Fruit fly (Drosophila melanogaster): ENCODE data around the gene CG9040.

CG9040 gene

DNA sequence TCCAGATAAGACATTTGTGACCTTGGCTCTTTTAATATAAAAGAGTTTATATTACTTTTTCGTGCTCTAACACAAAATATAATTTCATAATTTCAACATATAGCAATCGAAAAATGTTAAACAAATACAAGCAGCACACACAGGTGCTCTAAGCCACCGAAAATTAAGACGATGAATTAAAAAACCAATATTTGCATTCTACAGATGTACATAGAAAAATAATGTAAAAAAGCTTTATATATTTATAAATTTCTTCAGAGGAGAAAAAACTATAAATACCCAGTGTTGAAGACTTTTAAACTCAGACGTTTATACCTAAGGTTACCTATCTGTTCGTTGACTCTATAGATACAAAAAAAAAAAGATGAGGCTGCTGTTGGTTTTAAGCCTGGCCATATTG lies at the start of gene CG9040:
CG9040 (plus strand) TSS at position 301 of the 400 bp plus-strand sequence.
- TF ChIP-seq CG17801 (GFP tag; optimal IDR thresholded peaks at IDR 0.05; ENCODE audit: partially characterized antibody): no peak

- peak; percentile 86 for TF ChIP-seq CG17801 (GFP tag; optimal IDR thresholded peaks at IDR 0.05; ENCODE audit: partially characterized antibody)
Observed at dm6 chr3L:13938470-13939150, 49.1 kb upstream of the CG9040 start.

DNA sequence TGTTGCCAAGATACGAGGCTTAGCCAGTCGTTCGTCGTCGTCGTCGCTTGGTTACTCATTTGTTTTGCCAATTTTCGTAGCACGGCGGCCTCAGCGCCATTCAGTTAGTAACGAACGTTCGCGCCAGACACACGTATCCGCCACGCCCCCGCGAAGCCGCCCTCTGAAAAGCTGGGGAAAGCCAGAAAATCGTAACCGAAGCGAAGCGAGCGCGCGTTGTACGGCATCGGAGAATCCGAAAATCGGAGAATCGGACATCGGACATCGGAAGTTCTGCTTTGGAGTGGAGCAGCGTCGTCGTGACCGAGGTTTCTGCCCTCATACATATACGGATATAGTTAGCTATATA lies 48.6 kb upstream of the CG9040 start, which contains the start of gene CG32137:
CG32137 (plus strand) TSS at position 100 of the 349 bp plus-strand sequence.
- no peak for TF ChIP-seq CG17801 (GFP tag; optimal IDR thresholded peaks at IDR 0.05; ENCODE audit: partially characterized antibody)

dm6 chr3L:13946003-13946402 lies 41.7 kb upstream of the CG9040 start:
- TF ChIP-seq CG17801 (GFP tag; optimal IDR thresholded peaks at IDR 0.05; ENCODE audit: partially characterized antibody): peak; percentile 2

dm6 chr3L:13949440-13950066 lies 38.1 kb upstream of the CG9040 start:
- TF ChIP-seq CG17801 (GFP tag; optimal IDR thresholded peaks at IDR 0.05; ENCODE audit: partially characterized antibody): no peak

dm6 chr3L:13951564-13951963 lies 36.1 kb upstream of the CG9040 start:
- TF ChIP-seq CG17801 (GFP tag; optimal IDR thresholded peaks at IDR 0.05; ENCODE audit: partially characterized antibody): no peak

- peak; percentile 11 for TF ChIP-seq CG17801 (GFP tag; optimal IDR thresholded peaks at IDR 0.05; ENCODE audit: partially characterized antibody)
Observed at dm6 chr3L:13952484-13953048, 35.1 kb upstream of the CG9040 start.

DNA sequence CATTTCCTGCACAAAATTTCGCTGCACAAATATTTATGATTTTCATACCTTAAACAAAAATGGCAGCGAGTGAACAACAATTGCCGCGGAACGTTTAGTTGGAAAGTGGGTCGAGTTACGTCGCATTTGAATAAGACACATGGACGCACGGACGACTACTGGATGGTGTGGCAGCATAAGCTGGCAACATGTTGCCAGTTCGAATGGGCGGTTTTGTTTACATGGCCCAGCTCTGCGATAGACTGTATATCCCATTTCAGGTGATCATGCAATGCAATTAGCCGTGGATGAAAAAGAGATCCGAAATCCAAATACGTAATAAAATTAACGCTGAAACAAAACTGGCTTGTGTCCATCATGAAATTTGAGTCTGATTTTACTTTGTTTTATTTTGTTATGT lies 31.0 kb upstream of the CG9040 start:
- no peak for TF ChIP-seq CG17801 (GFP tag; optimal IDR thresholded peaks at IDR 0.05; ENCODE audit: partially characterized antibody)

- TF ChIP-seq CG17801 (GFP tag; optimal IDR thresholded peaks at IDR 0.05; ENCODE audit: partially characterized antibody): no peak
Observed at dm6 chr3L:13957212-13957668, 30.4 kb upstream of the CG9040 start.

DNA sequence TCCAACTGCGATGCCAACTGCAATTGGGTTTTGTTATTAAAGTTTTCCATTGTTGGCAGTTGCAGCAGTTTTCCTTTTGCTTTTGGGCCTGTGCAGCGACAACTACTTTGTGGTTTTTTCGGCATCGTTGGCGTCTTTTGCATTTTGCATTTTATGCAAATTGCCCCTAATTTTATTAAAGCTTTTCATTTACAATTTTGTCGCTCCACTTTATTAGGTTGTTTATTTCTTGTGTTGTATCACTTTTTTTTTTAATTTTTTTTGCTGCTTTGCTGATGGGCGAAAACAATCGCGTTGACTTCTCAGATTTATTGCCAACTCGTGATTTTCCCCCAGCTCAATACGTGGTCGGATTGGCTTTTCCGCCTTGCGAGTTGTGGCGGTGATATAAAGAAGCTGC lies 29.9 kb upstream of the CG9040 start:
- TF ChIP-seq CG17801 (GFP tag; optimal IDR thresholded peaks at IDR 0.05; ENCODE audit: partially characterized antibody): no peak

dm6 chr3L:13964635-13965501 lies 22.8 kb upstream of the CG9040 start, which contains the start of the genes Meics, Nxf3 and ssp2:
Gene Meics, minus strand, starts transcription at chr3L:13964702.
Gene Nxf3, plus strand, starts transcription at chr3L:13965203.
Gene ssp2, plus strand, starts transcription at chr3L:13965203.
- TF ChIP-seq CG17801 (GFP tag; optimal IDR thresholded peaks at IDR 0.05; ENCODE audit: partially characterized antibody): peak; percentile 5

DNA sequence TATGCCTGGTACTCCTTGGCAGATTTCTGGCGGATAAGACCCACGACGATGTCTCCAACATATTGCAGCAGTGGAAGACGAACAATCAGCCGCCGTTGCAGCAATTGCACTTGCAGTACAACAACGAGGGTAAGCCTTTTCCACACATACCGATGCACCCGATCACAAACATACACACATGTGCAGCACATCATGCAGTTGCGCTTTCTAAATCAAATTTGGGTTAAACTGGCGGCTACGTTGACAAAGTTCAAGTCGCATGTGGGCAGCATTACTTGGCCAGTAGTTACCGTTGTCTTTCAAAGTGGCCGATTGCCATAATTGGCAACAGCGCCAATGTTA lies 22.2 kb upstream of the CG9040 start:
- no peak for TF ChIP-seq CG17801 (GFP tag; optimal IDR thresholded peaks at IDR 0.05; ENCODE audit: partially characterized antibody)

dm6 chr3L:13973377-13974111 lies 14.1 kb upstream of the CG9040 start, which contains the start of the genes CG13738 and Hsc70-1:
Gene CG13738, minus strand, starts transcription at chr3L:13973477.
Gene Hsc70-1, plus strand, starts transcription at chr3L:13974061.
- TF ChIP-seq CG17801 (GFP tag; optimal IDR thresholded peaks at IDR 0.05; ENCODE audit: partially characterized antibody): no peak

DNA sequence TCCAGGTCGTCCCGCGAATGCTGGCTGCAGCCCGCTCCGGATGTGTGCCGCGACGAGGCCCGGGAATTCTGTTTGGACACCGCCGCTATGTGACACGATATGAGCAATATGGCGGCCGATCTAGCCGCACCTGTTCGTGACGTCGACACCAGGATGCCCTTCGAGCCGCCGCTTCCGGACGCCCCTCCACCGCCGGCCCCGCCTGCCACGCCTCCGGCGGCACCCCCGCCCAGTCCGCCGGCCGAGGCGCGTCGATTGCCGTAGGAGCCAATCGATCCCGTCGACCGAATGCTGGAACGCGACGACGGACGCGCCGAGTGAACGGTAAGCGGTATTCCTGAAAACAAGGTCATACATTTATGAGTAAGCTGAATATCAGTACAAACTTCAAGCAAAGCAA lies 5.2 kb upstream of the CG9040 start:
- no peak for TF ChIP-seq CG17801 (GFP tag; optimal IDR thresholded peaks at IDR 0.05; ENCODE audit: partially characterized antibody)

Data from ovary, adult (tissue).